Fruit fly (Drosophila melanogaster) whole organism, embryonic: Measurements from ENCODE around the gene Neurl4.
A peak's percentile ranks its signal among the peaks of the same experiment; 100 is the strongest.

Experiments used
- Aef1 ChIP-seq: fragments of 200-800 bp; sonication (Bioruptor generic); IDR thresholded peaks from 3 replicates; pipeline ENCODE4 v1.3.6; 2022; ENCODE audit warnings: missing biosample characterization, missing genetic modification characterization
- Atf3 ChIP-seq: fragments of 200-800 bp; sonication (Bioruptor generic); optimal IDR thresholded peaks from 3 replicates; lab custom pipeline; 2016; ENCODE audit warnings: missing biosample characterization, missing genetic modification characterization
- Blimp-1 ChIP-seq: fragments of 200-800 bp; sonication (Bioruptor generic); optimal IDR thresholded peaks from 3 replicates; lab custom pipeline; 2018; ENCODE audit warnings: missing biosample characterization, missing genetic modification characterization, mild to moderate bottlenecking, moderate library complexity, missing genetic modification reagents
- CG10543 ChIP-seq: fragments of 200-800 bp; sonication (Bioruptor generic); optimal IDR thresholded peaks from 3 replicates; lab custom pipeline; 2017; ENCODE audit warnings: missing biosample characterization, mild to moderate bottlenecking, missing genetic modification characterization, moderate library complexity
- CG10565 ChIP-seq: fragments of 200-800 bp; sonication (Bioruptor generic); optimal IDR thresholded peaks from 3 replicates; lab custom pipeline; 2016; ENCODE audit warnings: missing biosample characterization, mild to moderate bottlenecking, missing genetic modification characterization
- CG12155 ChIP-seq: fragments of 200-800 bp; sonication (Bioruptor generic); optimal IDR thresholded peaks from 3 replicates; lab custom pipeline; 2016; ENCODE audit warnings: missing biosample characterization, missing genetic modification characterization
- CG12299 ChIP-seq: fragments of 200-800 bp; sonication (Bioruptor generic); optimal IDR thresholded peaks from 2 replicates; lab custom pipeline; 2018; ENCODE audit warnings: missing biosample characterization, mild to moderate bottlenecking, missing genetic modification characterization
- CG1233 ChIP-seq: fragments of 200-800 bp; sonication (Bioruptor generic); optimal IDR thresholded peaks from 4 replicates; lab custom pipeline; 2018; ENCODE audit warnings: missing biosample characterization, mild to moderate bottlenecking, missing genetic modification characterization
- CG13624 ChIP-seq: fragments of 200-800 bp; sonication (Bioruptor generic); optimal IDR thresholded peaks from 2 replicates; lab custom pipeline; 2016; ENCODE audit warnings: missing biosample characterization, missing genetic modification characterization
- CG17361 ChIP-seq: fragments of 200-800 bp; sonication (Bioruptor generic); IDR thresholded peaks from 3 replicates; pipeline ENCODE4 v1.3.6; 2022; ENCODE audit warnings: missing biosample characterization, missing genetic modification characterization
- CG1792 ChIP-seq: fragments of 200-800 bp; sonication (Bioruptor generic); optimal IDR thresholded peaks from 2 replicates; lab custom pipeline; 2016; ENCODE audit warnings: missing biosample characterization, missing genetic modification characterization
- CG18599 ChIP-seq: fragments of 200-800 bp; sonication (Bioruptor generic); optimal IDR thresholded peaks from 3 replicates; lab custom pipeline; 2017; ENCODE audit warnings: missing biosample characterization, missing genetic modification characterization, mild to moderate bottlenecking, moderate library complexity, missing genetic modification reagents
- CG2712 ChIP-seq: fragments of 200-800 bp; optimal IDR thresholded peaks from 3 replicates; lab custom pipeline; 2019; ENCODE audit warnings: missing biosample characterization, mild to moderate bottlenecking, missing genetic modification characterization, moderate library complexity
- CG4854 ChIP-seq: fragments of 200-800 bp; sonication (Bioruptor generic); optimal IDR thresholded peaks from 2 replicates; lab custom pipeline; 2016; ENCODE audit warnings: missing biosample characterization, missing genetic modification characterization, inconsistent platforms
- CG6654 ChIP-seq: fragments of 200-800 bp; sonication (Bioruptor generic); optimal IDR thresholded peaks from 2 replicates; lab custom pipeline; 2017; ENCODE audit warnings: missing biosample characterization, mild to moderate bottlenecking, missing genetic modification characterization
- CG7839 ChIP-seq: fragments of 200-800 bp; sonication (Bioruptor generic); optimal IDR thresholded peaks from 3 replicates; lab custom pipeline; 2018; ENCODE audit warnings: missing biosample characterization, mild to moderate bottlenecking, missing genetic modification characterization, moderate library complexity
- CG8765 ChIP-seq: fragments of 200-800 bp; sonication (Bioruptor generic); IDR thresholded peaks from 2 replicates; pipeline ENCODE4 v1.3.6; 2022; ENCODE audit warnings: missing biosample characterization, missing genetic modification characterization
- CG8944 ChIP-seq: fragments of 200-800 bp; sonication (Bioruptor generic); optimal IDR thresholded peaks from 3 replicates; lab custom pipeline; 2016; ENCODE audit warnings: missing biosample characterization, missing genetic modification characterization
- CHES-1-like ChIP-seq: fragments of 200-800 bp; sonication (Bioruptor generic); optimal IDR thresholded peaks from 2 replicates; lab custom pipeline; 2016; ENCODE audit warnings: missing biosample characterization, missing genetic modification characterization
- D19B ChIP-seq: fragments of 200-800 bp; sonication (Bioruptor generic); optimal IDR thresholded peaks from 2 replicates; lab custom pipeline; 2017; ENCODE audit warnings: missing biosample characterization, mild to moderate bottlenecking, missing genetic modification characterization
- Dad ChIP-seq: fragments of 200-800 bp; sonication (Bioruptor generic); optimal IDR thresholded peaks from 3 replicates; lab custom pipeline; 2016; ENCODE audit warnings: missing biosample characterization, missing genetic modification characterization
- ERR ChIP-seq: fragments of 200-800 bp; sonication (Bioruptor generic); optimal IDR thresholded peaks from 2 replicates; lab custom pipeline; 2016; ENCODE audit warnings: missing biosample characterization, missing genetic modification characterization
- Gsc ChIP-seq: fragments of 200-800 bp; sonication (Bioruptor generic); IDR thresholded peaks from 2 replicates; pipeline ENCODE4 v1.3.6; 2022; ENCODE audit warnings: missing biosample characterization, missing genetic modification characterization
- MBD-R2 ChIP-seq: fragments of 200-800 bp; sonication (Bioruptor generic); IDR thresholded peaks from 2 replicates; pipeline ENCODE4 v1.3.6; 2022; ENCODE audit warnings: missing biosample characterization, missing genetic modification characterization
- MESR4 ChIP-seq: fragments of 200-800 bp; sonication (Bioruptor generic); optimal IDR thresholded peaks from 2 replicates; lab custom pipeline; 2018; ENCODE audit warnings: missing biosample characterization, mild to moderate bottlenecking, missing genetic modification characterization, moderate library complexity
- Mes4 ChIP-seq: fragments of 200-800 bp; sonication (Bioruptor generic); optimal IDR thresholded peaks from 2 replicates; lab custom pipeline; 2016; ENCODE audit warnings: missing biosample characterization, missing genetic modification characterization
- Mrtf ChIP-seq: fragments of 200-800 bp; sonication (Bioruptor generic); IDR thresholded peaks from 3 replicates; pipeline ENCODE4 v1.3.6; 2022; ENCODE audit warnings: missing biosample characterization, missing genetic modification characterization
- Sox102F ChIP-seq: fragments of 200-800 bp; sonication (Bioruptor generic); optimal IDR thresholded peaks from 2 replicates; lab custom pipeline; 2018; ENCODE audit warnings: missing biosample characterization, mild to moderate bottlenecking, missing genetic modification characterization, moderate library complexity
- Vsx1 ChIP-seq: fragments of 200-800 bp; sonication (Bioruptor generic); optimal IDR thresholded peaks from 2 replicates; lab custom pipeline; 2017; ENCODE audit warnings: missing biosample characterization, mild to moderate bottlenecking, missing genetic modification characterization, missing genetic modification reagents
- al ChIP-seq: fragments of 200-800 bp; sonication (Bioruptor generic); IDR thresholded peaks from 2 replicates; pipeline ENCODE4 v1.3.6; 2022; ENCODE audit warnings: missing biosample characterization, missing genetic modification characterization
- br ChIP-seq: fragments of >200 bp; optimal IDR thresholded peaks from 2 replicates; lab custom pipeline; 2017
- ci ChIP-seq: fragments of 200-800 bp; sonication (Bioruptor generic); IDR thresholded peaks from 3 replicates; pipeline ENCODE4 v1.3.6; 2022; ENCODE audit warnings: missing biosample characterization, missing genetic modification characterization
- dpn ChIP-seq, 2 experiments: fragments of 200-800 bp; sonication (Bioruptor generic); optimal IDR thresholded peaks; 3 replicates each; lab custom pipeline; 2016; ENCODE audit warnings: missing biosample characterization in 2 of 2, missing genetic modification characterization in 2 of 2
- dysf ChIP-seq: fragments of 200-800 bp; sonication (Bioruptor generic); IDR thresholded peaks from 3 replicates; pipeline ENCODE4 v1.3.6; 2022; ENCODE audit warnings: missing biosample characterization, missing genetic modification characterization
- ems ChIP-seq: fragments of 200-800 bp; sonication (Bioruptor generic); optimal IDR thresholded peaks from 3 replicates; lab custom pipeline; 2016; ENCODE audit warnings: missing biosample characterization, missing genetic modification characterization
- en ChIP-seq: fragments of 200-800 bp; sonication (Bioruptor generic); optimal IDR thresholded peaks from 2 replicates; lab custom pipeline; 2016; ENCODE audit warnings: missing biosample characterization, missing genetic modification characterization
- eyg ChIP-seq: fragments of 200-800 bp; sonication (Bioruptor generic); optimal IDR thresholded peaks from 3 replicates; lab custom pipeline; 2016; ENCODE audit warnings: missing biosample characterization, missing genetic modification characterization
- gcm ChIP-seq: fragments of 200-800 bp; sonication (Bioruptor generic); optimal IDR thresholded peaks from 2 replicates; lab custom pipeline; 2019; ENCODE audit warnings: missing biosample characterization, mild to moderate bottlenecking, missing genetic modification characterization, moderate library complexity
- gcm2 ChIP-seq: fragments of 200-800 bp; sonication (Bioruptor generic); optimal IDR thresholded peaks from 2 replicates; lab custom pipeline; 2016; ENCODE audit warnings: missing biosample characterization, missing genetic modification characterization
- jigr1 ChIP-seq: fragments of 200-800 bp; sonication (Bioruptor generic); IDR thresholded peaks from 3 replicates; pipeline ENCODE4 v1.3.6; 2022; ENCODE audit warnings: missing biosample characterization, missing genetic modification characterization
- nerfin-1 ChIP-seq: fragments of 200-800 bp; sonication (Bioruptor generic); optimal IDR thresholded peaks from 3 replicates; lab custom pipeline; 2019; ENCODE audit warnings: missing biosample characterization, mild to moderate bottlenecking, missing genetic modification characterization, moderate library complexity
- nerfin-2 ChIP-seq: fragments of 200-800 bp; sonication (Bioruptor generic); IDR thresholded peaks from 2 replicates; pipeline ENCODE4 v1.3.6; 2022; ENCODE audit warnings: missing biosample characterization, missing genetic modification characterization; ENCODE audit not compliant: partially characterized antibody
- salm ChIP-seq: fragments of 200-800 bp; sonication (Bioruptor generic); optimal IDR thresholded peaks from 2 replicates; lab custom pipeline; 2018; ENCODE audit warnings: missing biosample characterization, mild to moderate bottlenecking, missing genetic modification characterization
- sens ChIP-seq: fragments of 200-800 bp; sonication (Bioruptor generic); peaks from one replicate; lab custom pipeline; 2016; ENCODE audit warnings: missing biosample characterization, missing genetic modification characterization
- sob ChIP-seq: fragments of 200-800 bp; sonication (Bioruptor generic); IDR thresholded peaks from 2 replicates; pipeline ENCODE4 v1.3.6; 2022; ENCODE audit warnings: missing biosample characterization, missing genetic modification characterization
- sr ChIP-seq: fragments of 200-800 bp; sonication (Bioruptor generic); IDR thresholded peaks from 3 replicates; pipeline ENCODE4 v1.3.6; 2022; ENCODE audit warnings: missing biosample characterization, missing genetic modification characterization
- stwl ChIP-seq: fragments of 200-800 bp; sonication (Bioruptor generic); optimal IDR thresholded peaks from 3 replicates; lab custom pipeline; 2018; ENCODE audit warnings: missing biosample characterization, mild to moderate bottlenecking, missing genetic modification characterization, moderate library complexity
- tgo ChIP-seq: fragments of 200-800 bp; sonication (Bioruptor generic); IDR thresholded peaks from 3 replicates; pipeline ENCODE4 v1.3.6; 2022; ENCODE audit warnings: missing biosample characterization, missing genetic modification characterization
- toy ChIP-seq: fragments of 200-800 bp; sonication (Bioruptor generic); IDR thresholded peaks from 2 replicates; pipeline ENCODE4 v1.3.6; 2022; ENCODE audit warnings: missing biosample characterization, missing genetic modification characterization
- trh ChIP-seq: fragments of 200-800 bp; sonication (Bioruptor generic); optimal IDR thresholded peaks from 2 replicates; lab custom pipeline; 2016; ENCODE audit warnings: missing biosample characterization, missing genetic modification characterization
- wek ChIP-seq: fragments of 200-800 bp; sonication (Bioruptor generic); optimal IDR thresholded peaks from 3 replicates; lab custom pipeline; 2018; ENCODE audit warnings: missing biosample characterization, mild to moderate bottlenecking, missing genetic modification characterization, moderate library complexity
- wor ChIP-seq: fragments of 200-800 bp; sonication (Bioruptor generic); IDR thresholded peaks from 2 replicates; pipeline ENCODE4 v1.3.6; 2022; ENCODE audit warnings: missing biosample characterization, missing genetic modification characterization
- zen2 ChIP-seq: fragments of 200-800 bp; sonication (Bioruptor generic); IDR thresholded peaks from 3 replicates; pipeline ENCODE4 v1.3.6; 2022; ENCODE audit warnings: missing biosample characterization, missing genetic modification characterization; ENCODE audit not compliant: partially characterized antibody

The Neurl4 gene

dm6 chr3L:14006704-14007126 is 43.0 kb downstream of the Neurl4 start (continued):
- TF ChIP-seq Gsc (GFP tag; lab: Robert Waterston, UW) = no peak
- no peak for TF ChIP-seq wor (GFP tag; lab: Robert Waterston, UW)
- TF ChIP-seq Vsx1 (GFP tag; lab: Kevin White, UChicago) = no peak
- TF ChIP-seq Aef1 = no peak
- TF ChIP-seq Sox102F (GFP tag; lab: Kevin White, UChicago) = no peak
- no peak for TF ChIP-seq Mrtf (GFP tag; lab: Robert Waterston, UW)
- no peak for TF ChIP-seq Atf3 (GFP tag; lab: Kevin White, UChicago)
- no peak for TF ChIP-seq dpn (GFP tag; optimal IDR thresholded peaks at IDR 0.05; lab: Kevin White, UChicago)
- peak; percentile 29; the same call in 1 of the 2 replicates for TF ChIP-seq sob (GFP tag; lab: Robert Waterston, UW)
- 0 out of 3 replicates have a peak, but pooled peaks have one; percentile 18 for TF ChIP-seq tgo (GFP tag; lab: Robert Waterston, UW)
- TF ChIP-seq CHES-1-like = no peak
- TF ChIP-seq CG18599 = no peak
- no peak for TF ChIP-seq CG12155
- no peak for TF ChIP-seq eyg (GFP tag; lab: Kevin White, UChicago)
- TF ChIP-seq Blimp-1 (GFP tag; lab: Kevin White, UChicago) = no peak
- TF ChIP-seq MBD-R2 (GFP tag; lab: Robert Waterston, UW) = no peak
- TF ChIP-seq gcm (GFP tag; lab: Kevin White, UChicago) = no peak
- peak; percentile 14 for TF ChIP-seq CG8944
- no peak for TF ChIP-seq CG10543 (GFP tag; lab: Kevin White, UChicago)
- TF ChIP-seq gcm2 (GFP tag; lab: Kevin White, UChicago) = no peak
- peak; percentile 38 for TF ChIP-seq nerfin-1 (tag; lab: Kevin White, UChicago)
- TF ChIP-seq CG7839 (tag; lab: Kevin White, UChicago) = no peak
- TF ChIP-seq jigr1 (GFP tag; lab: Robert Waterston, UW) = no peak
- no peak for TF ChIP-seq CG4854 (GFP tag; lab: Kevin White, UChicago)
- no peak for TF ChIP-seq CG6654 (GFP tag; lab: Kevin White, UChicago)
- TF ChIP-seq CG10565 (GFP tag; lab: Kevin White, UChicago) = no peak
- TF ChIP-seq sr = 0 out of 3 replicates have a peak, but pooled peaks have one; percentile 28
- no peak for TF ChIP-seq CG13624 (GFP tag; lab: Kevin White, UChicago)
- TF ChIP-seq Mes4 (GFP tag; lab: Kevin White, UChicago) = no peak
- no peak for TF ChIP-seq CG2712 (tag; lab: Kevin White, UChicago)
- no peak for TF ChIP-seq salm (tag; lab: Kevin White, UChicago)
- no peak for TF ChIP-seq en (GFP tag; lab: Kevin White, UChicago)
- no peak for TF ChIP-seq D19B (GFP tag; lab: Kevin White, UChicago)
- no peak for TF ChIP-seq dysf (GFP tag; lab: Robert Waterston, UW)
- TF ChIP-seq trh (GFP tag; lab: Kevin White, UChicago) = no peak
- TF ChIP-seq wek (GFP tag; lab: Kevin White, UChicago) = no peak
- no peak for TF ChIP-seq ERR (GFP tag; lab: Kevin White, UChicago)
- no peak for TF ChIP-seq ems (GFP tag; lab: Kevin White, UChicago)
- TF ChIP-seq Dad (GFP tag; lab: Kevin White, UChicago) = no peak
- TF ChIP-seq br = no peak
- no peak for TF ChIP-seq CG17361
- TF ChIP-seq al (GFP tag; lab: Robert Waterston, UW) = no peak
- no peak for TF ChIP-seq stwl (tag; lab: Kevin White, UChicago)
- TF ChIP-seq toy (GFP tag; lab: Robert Waterston, UW) = no peak
- no peak for TF ChIP-seq nerfin-2 (GFP tag; lab: Robert Waterston, UW)
- no peak for TF ChIP-seq sens
- no peak for TF ChIP-seq CG8765 (GFP tag; lab: Robert Waterston, UW)
- TF ChIP-seq MESR4 = no peak
- TF ChIP-seq CG12299 (tag; lab: Kevin White, UChicago) = no peak
- TF ChIP-seq CG1792 = no peak
- TF ChIP-seq CG1233 (GFP tag; lab: Kevin White, UChicago) = no peak
- no peak for TF ChIP-seq zen2 (GFP tag; lab: Robert Waterston, UW)
- peak; percentile 51; the same call in 1 of the 3 replicates for TF ChIP-seq ci (GFP tag; lab: Robert Waterston, UW)
